Worm (Caenorhabditis elegans): Measurements from ENCODE around the gene F13A7.14.

Gene F13A7.14

ce11 chrV:16401519-16401918, at the start of gene F13A7.14:
TSS of gene F13A7.14 (plus strand) at chrV:16401891.
- TF ChIP-seq nhr-28 (tag; optimal IDR thresholded peaks at IDR 0.05) (no peak), ceh-63 (GFP tag; optimal IDR thresholded peaks at IDR 0.05) (peak; percentile 32), egl-27 (tag; optimal IDR thresholded peaks at IDR 0.05) (no peak), mab-9 (GFP tag; IDR thresholded peaks at IDR 0.05) (peak; percentile 94), aha-1 (tag; optimal IDR thresholded peaks at IDR 0.05) (no peak), fkh-4 (tag; optimal IDR thresholded peaks at IDR 0.05; ENCODE audit: borderline replicate concordance) (peak; percentile 97), skn-1 (tag; optimal IDR thresholded peaks at IDR 0.05) (peak; percentile 85), ceh-90 (tag; optimal IDR thresholded peaks at IDR 0.05) (peak; percentile 95), mdl-1 (tag; optimal IDR thresholded peaks at IDR 0.05) (peak in 1 of 2 experiments; percentile 47), isw-1 (GFP tag; IDR thresholded peaks at IDR 0.05) (peak; percentile 82), hlh-4 (tag; optimal IDR thresholded peaks at IDR 0.05) (peak; percentile 82), sptf-1 (tag; optimal IDR thresholded peaks at IDR 0.05) (no peak), nhr-77 (tag; optimal IDR thresholded peaks at IDR 0.05) (peak; percentile 1), hlh-17 (GFP tag; optimal IDR thresholded peaks at IDR 0.05; ENCODE audit: borderline replicate concordance) (peak; percentile 67), ces-1 (GFP tag; optimal IDR thresholded peaks at IDR 0.05) (no peak), vab-15 (tag; optimal IDR thresholded peaks at IDR 0.05) (peak; percentile 74), fos-1 (tag; optimal IDR thresholded peaks at IDR 0.05) (no peak), C34B4.2 (tag; optimal IDR thresholded peaks at IDR 0.05) (no peak), sox-4 (tag; optimal IDR thresholded peaks at IDR 0.05) (peak; percentile 94), ets-5 (GFP tag; IDR thresholded peaks at IDR 0.05) (no peak), ceh-82 (tag; optimal IDR thresholded peaks at IDR 0.05) (peak; percentile 68 to 81 (median 70)), mef-2 (tag; optimal IDR thresholded peaks at IDR 0.05) (no peak), fkh-8 (tag; optimal IDR thresholded peaks at IDR 0.05) (peak; percentile 77), efl-3 (GFP tag; optimal IDR thresholded peaks at IDR 0.05) (peak; percentile 79), fkh-10 (GFP tag; optimal IDR thresholded peaks at IDR 0.05) (no peak), nhr-71 (tag; optimal IDR thresholded peaks at IDR 0.05) (peak; percentile 95), nhr-76 (tag; optimal IDR thresholded peaks at IDR 0.05) (no peak), alr-1 (tag; optimal IDR thresholded peaks at IDR 0.05; ENCODE audit: borderline replicate concordance) (no peak), unc-86 (tag; optimal IDR thresholded peaks at IDR 0.05) (peak; percentile 83), mep-1 (tag; optimal IDR thresholded peaks at IDR 0.05) (peak; percentile 79), lin-39 (tag; optimal IDR thresholded peaks at IDR 0.05) (peak; percentile 78), nhr-90 (tag; optimal IDR thresholded peaks at IDR 0.05; ENCODE audit: poor library complexity) (peak; percentile 97), xbp-1 (tag; optimal IDR thresholded peaks at IDR 0.05) (peak; percentile 91), lin-15B (tag; optimal IDR thresholded peaks at IDR 0.05) (peak; percentile 64), lir-3 (tag; optimal IDR thresholded peaks at IDR 0.05; ENCODE audit: poor library complexity) (peak; percentile 96), dsc-1 (tag; optimal IDR thresholded peaks at IDR 0.05) (peak; percentile 96), ceh-88 (GFP tag; IDR thresholded peaks at IDR 0.05) (peak; percentile 71), pag-3 (tag; optimal IDR thresholded peaks at IDR 0.05; ENCODE audit: borderline replicate concordance, insufficient read depth) (no peak), blmp-1 (tag; optimal IDR thresholded peaks at IDR 0.05) (peak; percentile 46), elt-3 (tag; optimal IDR thresholded peaks at IDR 0.05) (peak in 2 of 6 experiments; percentile 29 to 87), unc-62 (GFP tag; optimal IDR thresholded peaks at IDR 0.05) (no peak), ztf-4 (tag; optimal IDR thresholded peaks at IDR 0.05) (peak; percentile 58), efl-1 (optimal IDR thresholded peaks at IDR 0.05) (peak; percentile 97 to 98), efl-1 (GFP tag; optimal IDR thresholded peaks at IDR 0.05 in 1 of 2) (peak; percentile 97 to 100), lin-35 (GFP tag; optimal IDR thresholded peaks at IDR 0.05) (peak; percentile 96 to 97), pax-3 (tag; optimal IDR thresholded peaks at IDR 0.05) (peak; percentile 94), nhr-12 (tag; optimal IDR thresholded peaks at IDR 0.05) (no peak), nhr-19 (GFP tag; conservative IDR thresholded peaks at IDR 0.05) (peak; percentile 91), ztf-11 (tag; optimal IDR thresholded peaks at IDR 0.05) (peak in 1 of 2 experiments; percentile 98), lsy-2 (tag; optimal IDR thresholded peaks at IDR 0.05) (peak; percentile 79 to 89), swsn-7 (tag; optimal IDR thresholded peaks at IDR 0.05) (peak; percentile 89), tlp-1 (tag; optimal IDR thresholded peaks at IDR 0.05) (no peak), ama-1 (optimal IDR thresholded peaks at IDR 0.05) (no peak)
